Worm (Caenorhabditis elegans): ENCODE measurements around the gene C49C3.8.

DNA sequence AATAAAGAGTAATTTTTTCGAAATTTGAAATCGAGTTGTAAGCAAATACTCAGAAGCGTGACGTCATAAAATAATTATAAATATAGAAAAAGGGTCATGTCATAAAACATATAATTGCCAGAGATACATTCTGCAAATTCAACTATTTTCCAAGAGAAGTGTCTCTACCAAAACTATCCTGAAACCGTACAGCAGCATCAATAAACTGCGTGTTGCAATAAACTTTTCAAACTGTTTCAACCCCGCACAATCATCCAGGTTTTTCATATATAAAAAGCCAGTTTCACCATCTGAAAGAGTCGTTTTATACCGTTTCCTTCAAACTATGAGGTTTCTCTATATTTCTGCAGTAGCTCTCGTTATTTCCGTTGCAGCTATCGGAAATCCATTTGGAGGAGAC lies 8.5 kb downstream of the C49C3.8 start, which contains the start of gene C49C3.11:
- TF ChIP-seq flt-1 (GFP tag; IDR thresholded peaks at IDR 0.05) (no peak), med-1 (GFP tag; optimal IDR thresholded peaks at IDR 0.05; ENCODE audit: insufficient read depth) (no peak), cog-1 (tag; optimal IDR thresholded peaks at IDR 0.05) (no peak)

Data from whole organism, midembryonic.